Fruit fly (Drosophila melanogaster) whole organism, embryonic: ENCODE results near the gene mop.

ENCODE experiments used
- Asciz ChIP-seq: fragments of 200-800 bp; sonication (Bioruptor generic); optimal IDR thresholded peaks from 2 replicates; lab custom pipeline; 2017; ENCODE audit warnings: missing biosample characterization, mild to moderate bottlenecking, missing genetic modification characterization, missing genetic modification reagents
- CG1024 ChIP-seq: fragments of 200-800 bp; sonication (Bioruptor generic); IDR thresholded peaks from 2 replicates; pipeline ENCODE4 v1.3.6; 2022; ENCODE audit warnings: missing biosample characterization, missing genetic modification characterization
- CG12744 ChIP-seq: fragments of 200-800 bp; sonication (Bioruptor generic); optimal IDR thresholded peaks from 2 replicates; lab custom pipeline; 2016; ENCODE audit warnings: missing biosample characterization, missing genetic modification characterization
- CG13624 ChIP-seq: fragments of 200-800 bp; sonication (Bioruptor generic); optimal IDR thresholded peaks from 2 replicates; lab custom pipeline; 2016; ENCODE audit warnings: missing biosample characterization, missing genetic modification characterization
- CG14441 ChIP-seq: fragments of 200-800 bp; sonication (Bioruptor generic); IDR thresholded peaks from 2 replicates; pipeline ENCODE4 v1.3.6; 2022; ENCODE audit warnings: missing biosample characterization, missing genetic modification characterization
- CG14667 ChIP-seq: fragments of 200-800 bp; sonication (Bioruptor generic); IDR thresholded peaks from 2 replicates; pipeline ENCODE4 v1.3.6; 2022; ENCODE audit warnings: missing biosample characterization, missing genetic modification characterization
- CG15479 ChIP-seq: fragments of 200-800 bp; sonication (Bioruptor generic); optimal IDR thresholded peaks from 3 replicates; lab custom pipeline; 2019; ENCODE audit warnings: missing biosample characterization, mild to moderate bottlenecking, missing genetic modification characterization, moderate library complexity
- CG16863 ChIP-seq: fragments of 200-800 bp; sonication (Bioruptor generic); optimal IDR thresholded peaks from 3 replicates; lab custom pipeline; 2016; ENCODE audit warnings: missing biosample characterization, missing genetic modification characterization
- CG18599 ChIP-seq: fragments of 200-800 bp; sonication (Bioruptor generic); optimal IDR thresholded peaks from 3 replicates; lab custom pipeline; 2017; ENCODE audit warnings: missing biosample characterization, missing genetic modification characterization, mild to moderate bottlenecking, moderate library complexity, missing genetic modification reagents
- CG2202 ChIP-seq: fragments of 200-800 bp; sonication (Bioruptor generic); optimal IDR thresholded peaks from 2 replicates; lab custom pipeline; 2018; ENCODE audit warnings: missing biosample characterization, mild to moderate bottlenecking, missing genetic modification characterization
- CG33213 ChIP-seq: fragments of 200-800 bp; sonication (Bioruptor generic); optimal IDR thresholded peaks from 3 replicates; lab custom pipeline; 2016; ENCODE audit warnings: missing biosample characterization, missing genetic modification characterization
- CG34224 ChIP-seq: fragments of 200-800 bp; sonication (Bioruptor generic); IDR thresholded peaks from 3 replicates; pipeline ENCODE4 v1.3.6; 2022; ENCODE audit warnings: missing biosample characterization, missing genetic modification characterization; ENCODE audit not compliant: partially characterized antibody
- CG3726 ChIP-seq: fragments of 200-800 bp; sonication (Bioruptor generic); IDR thresholded peaks from 3 replicates; pipeline ENCODE4, ENCODE4 v1.3.6; 2022; ENCODE audit warnings: missing biosample characterization, missing genetic modification characterization
- CG6813 ChIP-seq: fragments of 200-800 bp; sonication (Bioruptor generic); optimal IDR thresholded peaks from 2 replicates; lab custom pipeline; 2017; ENCODE audit warnings: missing biosample characterization, missing genetic modification characterization, mild to moderate bottlenecking, moderate library complexity, missing genetic modification reagents
- CG7786 ChIP-seq: fragments of 200-800 bp; sonication (Bioruptor generic); optimal IDR thresholded peaks from 2 replicates; lab custom pipeline; 2016; ENCODE audit warnings: missing biosample characterization, missing genetic modification characterization
- CG7987 ChIP-seq: fragments of 200-800 bp; sonication (Bioruptor generic); optimal IDR thresholded peaks from 2 replicates; lab custom pipeline; 2018; ENCODE audit warnings: missing biosample characterization, mild to moderate bottlenecking, missing genetic modification characterization, moderate library complexity
- CG8359 ChIP-seq: fragments of 200-800 bp; sonication (Bioruptor generic); optimal IDR thresholded peaks from 2 replicates; lab custom pipeline; 2017; ENCODE audit warnings: missing biosample characterization, mild to moderate bottlenecking, missing genetic modification characterization, borderline replicate concordance
- CkIIα-i1 ChIP-seq: fragments of 200-800 bp; sonication (Bioruptor generic); IDR thresholded peaks from 2 replicates; pipeline ENCODE4 v1.3.6; 2022; ENCODE audit warnings: missing biosample characterization, missing genetic modification characterization
- Fer1 ChIP-seq: fragments of 200-800 bp; sonication (Bioruptor generic); optimal IDR thresholded peaks from 2 replicates; lab custom pipeline; 2017; ENCODE audit warnings: missing biosample characterization, mild to moderate bottlenecking, missing genetic modification characterization
- GATAe ChIP-seq: fragments of 200-800 bp; sonication (Bioruptor generic); conservative IDR thresholded peaks from 2 replicates; pipeline ENCODE4 v1.3.6; 2022; ENCODE audit warnings: missing biosample characterization, missing genetic modification characterization
- Hmx ChIP-seq: fragments of 200-800 bp; sonication (Bioruptor generic); optimal IDR thresholded peaks from 2 replicates; lab custom pipeline; 2016; ENCODE audit warnings: missing biosample characterization, missing genetic modification characterization
- Hsf ChIP-seq: fragments of 200-800 bp; sonication (Bioruptor generic); optimal IDR thresholded peaks from 3 replicates; lab custom pipeline; 2016; ENCODE audit warnings: missing biosample characterization, missing genetic modification characterization
- NFAT ChIP-seq: fragments of 200-800 bp; sonication (Bioruptor generic); IDR thresholded peaks from 2 replicates; pipeline ENCODE4 v1.3.6; 2022; ENCODE audit warnings: missing biosample characterization, missing genetic modification characterization
- Trl ChIP-seq, 3 experiments: fragments of >200 bp in 2 of 3; fragments of 200-800 bp in 1 of 3; sonication (Bioruptor generic) in 1 of 3; optimal IDR thresholded peaks; 2 replicates in 1 of 3; 3 replicates in 2 of 3; lab custom pipeline; 2016 to 2017; ENCODE audit warnings: missing biosample characterization in 1 of 3, missing genetic modification characterization in 1 of 3
- al ChIP-seq: fragments of 200-800 bp; sonication (Bioruptor generic); IDR thresholded peaks from 2 replicates; pipeline ENCODE4 v1.3.6; 2022; ENCODE audit warnings: missing biosample characterization, missing genetic modification characterization
- bab2 ChIP-seq: fragments of 200-800 bp; sonication (Bioruptor generic); optimal IDR thresholded peaks from 2 replicates; lab custom pipeline; 2016; ENCODE audit warnings: missing biosample characterization, missing genetic modification characterization
- dm ChIP-seq: fragments of 200-800 bp; sonication (Bioruptor generic); optimal IDR thresholded peaks from 3 replicates; lab custom pipeline; 2016; ENCODE audit warnings: missing biosample characterization, missing genetic modification characterization
- dysf ChIP-seq: fragments of 200-800 bp; sonication (Bioruptor generic); IDR thresholded peaks from 3 replicates; pipeline ENCODE4 v1.3.6; 2022; ENCODE audit warnings: missing biosample characterization, missing genetic modification characterization
- hkb ChIP-seq, 2 experiments: fragments of 200-800 bp in 1 of 2; fragments of >200 bp in 1 of 2; sonication (Bioruptor generic) in 1 of 2; IDR thresholded peaks in 1 of 2; optimal IDR thresholded peaks in 1 of 2; 2 replicates each; pipeline versions ENCODE4 v1.3.6 to Lab custom; 2017 to 2022; ENCODE audit warnings: missing biosample characterization in 1 of 2, missing genetic modification characterization in 1 of 2
- lbe ChIP-seq: fragments of 200-800 bp; sonication (Bioruptor generic); optimal IDR thresholded peaks from 2 replicates; lab custom pipeline; 2016; ENCODE audit warnings: missing biosample characterization, mild to moderate bottlenecking, missing genetic modification characterization
- lov ChIP-seq, 2 experiments: fragments of 200-800 bp in 1 of 2; fragments of >200 bp in 1 of 2; sonication (Bioruptor generic) in 1 of 2; IDR thresholded peaks in 1 of 2; optimal IDR thresholded peaks in 1 of 2; 2 replicates in 1 of 2; 3 replicates in 1 of 2; pipeline versions ENCODE4 v1.3.6 to Lab custom; 2017 to 2022; ENCODE audit warnings: missing biosample characterization in 1 of 2, missing genetic modification characterization in 1 of 2
- mam ChIP-seq: fragments of 200-800 bp; sonication (Bioruptor generic); optimal IDR thresholded peaks from 3 replicates; lab custom pipeline; 2016; ENCODE audit warnings: missing biosample characterization, missing genetic modification characterization
- nom ChIP-seq: fragments of 200-800 bp; sonication (Bioruptor generic); optimal IDR thresholded peaks from 2 replicates; lab custom pipeline; 2017; ENCODE audit warnings: missing biosample characterization, missing genetic modification characterization, mild to moderate bottlenecking, moderate library complexity, missing genetic modification reagents
- pan ChIP-seq, 4 experiments: fragments of >200 bp in 3 of 4; fragments of 200-800 bp in 1 of 4; sonication (Bioruptor generic) in 1 of 4; optimal IDR thresholded peaks in 3 of 4; IDR thresholded peaks in 1 of 4; 2 replicates each; pipeline versions ENCODE4 v1.3.6 to Lab custom; 2017 to 2022; ENCODE audit warnings: missing biosample characterization in 2 of 4, missing genetic modification characterization in 2 of 4, mixed read lengths in 1 of 4
- pnt ChIP-seq: fragments of 200-800 bp; sonication (Bioruptor generic); optimal IDR thresholded peaks from 3 replicates; lab custom pipeline; 2016; ENCODE audit warnings: missing biosample characterization, missing genetic modification characterization
- pros ChIP-seq: fragments of 200-800 bp; sonication (Bioruptor generic); optimal IDR thresholded peaks from 3 replicates; lab custom pipeline; 2019; ENCODE audit warnings: missing biosample characterization, mild to moderate bottlenecking, missing genetic modification characterization, moderate library complexity
- psq ChIP-seq: fragments of 200-800 bp; sonication (Bioruptor generic); optimal IDR thresholded peaks from 2 replicates; lab custom pipeline; 2017; ENCODE audit warnings: missing biosample characterization, missing genetic modification characterization
- pzg ChIP-seq: fragments of 200-800 bp; sonication (Bioruptor generic); optimal IDR thresholded peaks from 3 replicates; lab custom pipeline; 2018; ENCODE audit warnings: missing biosample characterization, mild to moderate bottlenecking, missing genetic modification characterization, moderate library complexity
- row ChIP-seq: fragments of 200-800 bp; sonication (Bioruptor generic); IDR thresholded peaks from 3 replicates; pipeline ENCODE4 v1.3.6; 2022; ENCODE audit warnings: missing biosample characterization, missing genetic modification characterization
- sd ChIP-seq: fragments of 200-800 bp; sonication (Bioruptor generic); optimal IDR thresholded peaks from 3 replicates; lab custom pipeline; 2018; ENCODE audit warnings: missing biosample characterization, mild to moderate bottlenecking, missing genetic modification characterization, moderate library complexity
- sens ChIP-seq: fragments of 200-800 bp; sonication (Bioruptor generic); peaks from one replicate; lab custom pipeline; 2016; ENCODE audit warnings: missing biosample characterization, missing genetic modification characterization
- sisA ChIP-seq: fragments of 200-800 bp; sonication (Bioruptor generic); IDR thresholded peaks from 2 replicates; pipeline ENCODE4 v1.3.6; 2022; ENCODE audit warnings: missing biosample characterization, missing genetic modification characterization
- sob ChIP-seq: fragments of 200-800 bp; sonication (Bioruptor generic); IDR thresholded peaks from 2 replicates; pipeline ENCODE4 v1.3.6; 2022; ENCODE audit warnings: missing biosample characterization, missing genetic modification characterization
- ssp ChIP-seq: fragments of 200-800 bp; sonication (Bioruptor generic); IDR thresholded peaks from 2 replicates; pipeline ENCODE4 v1.3.6; 2022; ENCODE audit warnings: missing biosample characterization, missing genetic modification characterization
- stc ChIP-seq: fragments of 200-800 bp; sonication (Bioruptor generic); IDR thresholded peaks from 2 replicates; pipeline ENCODE4 v1.3.6; 2022; ENCODE audit warnings: missing biosample characterization, missing genetic modification characterization
- tgo ChIP-seq: fragments of 200-800 bp; sonication (Bioruptor generic); IDR thresholded peaks from 3 replicates; pipeline ENCODE4 v1.3.6; 2022; ENCODE audit warnings: missing biosample characterization, missing genetic modification characterization
- tna ChIP-seq: fragments of 200-800 bp; sonication (Bioruptor generic); IDR thresholded peaks from 2 replicates; pipeline ENCODE4 v1.3.6; 2022; ENCODE audit warnings: missing biosample characterization, missing genetic modification characterization; ENCODE audit not compliant: partially characterized antibody
- ttk ChIP-seq: fragments of 200-800 bp; sonication (Bioruptor generic); IDR thresholded peaks from 2 replicates; pipeline ENCODE4 v2.1.2; 2022; ENCODE audit warnings: missing biosample characterization, missing genetic modification characterization
- unc-4 ChIP-seq: fragments of 200-800 bp; sonication (Bioruptor generic); IDR thresholded peaks from 2 replicates; pipeline ENCODE4 v1.3.6; 2022; ENCODE audit warnings: missing biosample characterization, missing genetic modification characterization; ENCODE audit not compliant: partially characterized antibody

Gene mop

dm6 chr3L:14785492-14785916 is 9.6 kb upstream of the mop start (continued):
- TF ChIP-seq ssp (GFP tag; lab: Robert Waterston, UW) (0 out of 2 replicates have a peak, but pooled peaks have one; percentile 10), Fer1 (GFP tag; lab: Kevin White, UChicago) (no peak), ttk (peak; percentile 35; the same call in 1 of the 2 replicates), CG13624 (GFP tag; lab: Kevin White, UChicago) (no peak), nom (GFP tag; lab: Kevin White, UChicago) (peak; percentile 59), CG16863 (GFP tag; lab: Kevin White, UChicago) (no peak), pzg (GFP tag; lab: Kevin White, UChicago) (no peak), al (GFP tag; lab: Robert Waterston, UW) (0 out of 2 replicates have a peak, but pooled peaks have one; percentile 19), Asciz (GFP tag; lab: Kevin White, UChicago) (peak; percentile 24), Hsf (GFP tag; lab: Kevin White, UChicago) (peak; percentile 8), sisA (GFP tag; lab: Robert Waterston, UW) (peak; percentile 33; the same call in 1 of the 2 replicates), CG34224 (GFP tag; lab: Robert Waterston, UW) (no peak), CkIIα-i1 (GFP tag; lab: Robert Waterston, UW) (no peak), CG8359 (no peak), pan (optimal IDR thresholded peaks at IDR 0.05; lab: Kevin White, UChicago) (no peak), pan (GFP tag; optimal IDR thresholded peaks at IDR 0.05 in 1 of 2, IDR thresholded peaks at IDR 0.05 in 1 of 2) (peak in 1 of 2 experiments; percentile 20), CG14441 (GFP tag; lab: Robert Waterston, UW) (peak; percentile 45), CG6813 (GFP tag; lab: Kevin White, UChicago) (no peak), Trl (optimal IDR thresholded peaks at IDR 0.05; lab: Kevin White, UChicago) (peak in 1 of 2 experiments; percentile 23), Trl (GFP tag; optimal IDR thresholded peaks at IDR 0.05; lab: Kevin White, UChicago) (no peak), CG7786 (GFP tag; lab: Kevin White, UChicago) (peak; percentile 16), tgo (peak; percentile 42), psq (no peak), sob (0 out of 2 replicates have a peak, but pooled peaks have one; percentile 16), lov (optimal IDR thresholded peaks at IDR 0.05; lab: Kevin White, UChicago) (no peak), lov (GFP tag; IDR thresholded peaks at IDR 0.05; lab: Robert Waterston, UW) (peak; percentile 71; the same call in 2 of the 3 replicates), CG18599 (GFP tag; lab: Kevin White, UChicago) (peak; percentile 42), lbe (peak; percentile 5), dysf (GFP tag; lab: Robert Waterston, UW) (no peak), pros (GFP tag; lab: Kevin White, UChicago) (peak; percentile 80), CG15479 (GFP tag; lab: Kevin White, UChicago) (peak; percentile 89), hkb (optimal IDR thresholded peaks at IDR 0.05; lab: Kevin White, UChicago) (no peak), hkb (GFP tag; IDR thresholded peaks at IDR 0.05; lab: Robert Waterston, UW) (no peak), unc-4 (no peak), CG3726 (GFP tag; lab: Robert Waterston, UW) (no peak), CG33213 (GFP tag; lab: Kevin White, UChicago) (no peak), stc (GFP tag; lab: Robert Waterston, UW) (0 out of 2 replicates have a peak, but pooled peaks have one; percentile 35), row (GFP tag; lab: Robert Waterston, UW) (peak; percentile 56)

dm6 chr3L:14784949-14785408 is 9.1 kb upstream of the mop start:
- TF ChIP-seq sd (tag; lab: Kevin White, UChicago), result peak; percentile 87
- TF ChIP-seq CG7987 (GFP tag; lab: Kevin White, UChicago), result peak; percentile 88
- TF ChIP-seq mam (GFP tag; lab: Kevin White, UChicago), result peak; percentile 93
- peak; percentile 96 for TF ChIP-seq CG2202
- TF ChIP-seq Hmx (GFP tag; lab: Kevin White, UChicago), result peak; percentile 88
- TF ChIP-seq bab2 (GFP tag; lab: Kevin White, UChicago), result peak; percentile 94
- peak; percentile 79 for TF ChIP-seq CG14667 (GFP tag; lab: Robert Waterston, UW)
- no peak for TF ChIP-seq tna (GFP tag; lab: Robert Waterston, UW)
- TF ChIP-seq NFAT, result peak; percentile 73
- TF ChIP-seq pnt (GFP tag; lab: Kevin White, UChicago), result peak; percentile 90
- peak; percentile 94 for TF ChIP-seq CG12744
- TF ChIP-seq GATAe, result peak; percentile 49; the same call in 1 of the 2 replicates
- TF ChIP-seq CG1024, result peak; percentile 56
- peak; percentile 99 for TF ChIP-seq sens (GFP tag; lab: Kevin White, UChicago)
- peak; percentile 85 for TF ChIP-seq dm
